Worm (Caenorhabditis elegans) whole organism, young adult: ENCODE measurements around the gene dnpp-1.

Experiments
- Y53G8AR.9 ChIP-seq: fragments of 200-800 bp; sonication (Bioruptor generic); conservative IDR thresholded peaks from 2 replicates; pipeline ENCODE4 v1.3.6; 2022; ENCODE audit warnings: missing genetic modification reagents, missing genetic modification characterization, missing compliant biosample characterization
- ama-1 ChIP-seq, 3 experiments: fragments of 150-350 bp in 1 of 3; sonication (generic microtip) in 2 of 3; optimal IDR thresholded peaks; 2 replicates each; lab custom pipeline; 2014 to 2018; ENCODE audit warnings: missing biosample characterization in 2 of 3, missing genetic modification characterization in 2 of 3, missing genetic modification reagents in 2 of 3
- athp-1 ChIP-seq: sonication (generic microtip); optimal IDR thresholded peaks from 2 replicates; lab custom pipeline; 2017; ENCODE audit warnings: mild to moderate bottlenecking, missing genetic modification characterization, missing compliant biosample characterization
- ceh-27 ChIP-seq: fragments of 200-800 bp; sonication (Bioruptor generic); optimal IDR thresholded peaks from 2 replicates; lab custom pipeline; 2018; ENCODE audit warnings: mild to moderate bottlenecking, missing genetic modification characterization, moderate library complexity, missing compliant biosample characterization
- dox-1 ChIP-seq: fragments of 200-800 bp; sonication (Bioruptor generic); IDR thresholded peaks from 2 replicates; pipeline ENCODE4 v1.3.6; 2022; ENCODE audit warnings: missing genetic modification reagents, missing genetic modification characterization, missing compliant biosample characterization
- ets-4 ChIP-seq: fragments of 200-800 bp; sonication (Bioruptor generic); optimal IDR thresholded peaks from 2 replicates; lab custom pipeline; 2018; ENCODE audit warnings: mild to moderate bottlenecking, missing genetic modification characterization, missing compliant biosample characterization
- hrde-1 ChIP-seq: sonication (generic microtip); optimal IDR thresholded peaks from 2 replicates; lab custom pipeline; 2016; ENCODE audit warnings: missing genetic modification characterization, mild to moderate bottlenecking, missing compliant biosample characterization, moderate library complexity, missing genotype, missing genetic modification reagents, borderline replicate concordance
- lin-26 ChIP-seq: fragments of 200-800 bp; sonication (Bioruptor generic); IDR thresholded peaks from 2 replicates; pipeline ENCODE4 v1.3.6; 2022; ENCODE audit warnings: missing genetic modification reagents, missing genetic modification characterization, missing compliant biosample characterization
- nfyb-1 ChIP-seq: fragments of 200-800 bp; sonication (Bioruptor generic); IDR thresholded peaks from 2 replicates; pipeline ENCODE4 v1.3.6; 2022; ENCODE audit warnings: missing genetic modification reagents, missing genetic modification characterization, missing compliant biosample characterization
- tbp1 ChIP-seq: fragments of 200-800 bp; sonication (Bioruptor generic); optimal IDR thresholded peaks from 2 replicates; lab custom pipeline; 2018; ENCODE audit warnings: mild to moderate bottlenecking, missing genetic modification characterization, missing compliant biosample characterization
- ztf-3 ChIP-seq: fragments of 200-800 bp; sonication (Bioruptor generic); optimal IDR thresholded peaks from 2 replicates; lab custom pipeline; 2018; ENCODE audit warnings: mild to moderate bottlenecking, missing genetic modification characterization, missing compliant biosample characterization

ce11 chrIII:5835163-5835871 lies 28.3 kb downstream of the dnpp-1 start:
- TF ChIP-seq tbp1 (GFP tag; lab: Kevin White, UChicago) (no peak), lin-26 (no peak), dox-1 (GFP tag; lab: Robert Waterston, UW) (0 out of 2 replicates have a peak, but pooled peaks have one; percentile 17), ama-1 (optimal IDR thresholded peaks at IDR 0.05; lab: Kevin White, UChicago) (no peak), ama-1 (GFP tag; optimal IDR thresholded peaks at IDR 0.05; lab: Kevin White, UChicago) (no peak), hrde-1 (tag; lab: Kevin White, UChicago) (no peak), nfyb-1 (GFP tag; lab: Robert Waterston, UW) (no peak), ets-4 (GFP tag; lab: Kevin White, UChicago) (no peak), athp-1 (tag; lab: Kevin White, UChicago) (no peak), ztf-3 (GFP tag; lab: Kevin White, UChicago) (no peak), ceh-27 (GFP tag; lab: Kevin White, UChicago) (no peak), Y53G8AR.9 (GFP tag; lab: Robert Waterston, UW) (no peak)
